Worm (Caenorhabditis elegans) whole organism, young adult: ENCODE results near the gene W02D7.12.

Experiments used
- hrde-1 ChIP-seq: sonication (generic microtip); optimal IDR thresholded peaks from 2 replicates; lab custom pipeline; 2016; ENCODE audit warnings: missing genetic modification characterization, mild to moderate bottlenecking, missing compliant biosample characterization, moderate library complexity, missing genotype, missing genetic modification reagents, borderline replicate concordance
- unc-62 ChIP-seq: fragments of 150-350 bp; optimal IDR thresholded peaks from 2 replicates; lab custom pipeline; 2014; ENCODE audit warnings: missing biosample characterization, missing genetic modification reagents, missing genetic modification characterization

DNA sequence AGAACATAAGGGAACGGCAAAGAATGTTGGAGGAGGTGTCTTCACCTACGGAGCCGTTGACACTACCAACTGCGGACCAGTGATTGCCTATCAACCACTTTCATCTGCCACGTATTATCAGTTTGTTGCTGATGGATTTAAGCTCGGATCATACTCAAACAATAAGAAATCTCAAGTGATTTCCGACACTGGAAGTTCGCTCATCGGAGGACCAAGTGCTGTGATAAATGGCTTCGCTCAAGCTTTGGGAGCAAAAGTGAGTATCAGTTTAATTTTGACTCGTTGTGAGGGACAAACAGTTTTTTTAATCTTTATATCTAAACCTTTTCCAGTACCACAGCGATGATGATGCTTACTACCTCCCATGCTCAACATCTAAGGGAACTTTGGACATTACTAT, 39.9 kb upstream of the W02D7.12 start:
- TF ChIP-seq unc-62 (GFP tag; lab: Kevin White, UChicago) (no peak), hrde-1 (tag; lab: Kevin White, UChicago) (no peak)
